Worm (Caenorhabditis elegans): ENCODE results near the gene nduv-2.

The nduv-2 gene

ce11 chrV:13606651-13607242, 18.6 kb downstream of the nduv-2 start, which contains the start of gene fmo-4 (continued):
- TF ChIP-seq lin-13 (GFP tag; optimal IDR thresholded peaks at IDR 0.05) (no peak), nhr-76 (tag; optimal IDR thresholded peaks at IDR 0.05) (no peak), Y105C5A.15 (GFP tag; IDR thresholded peaks at IDR 0.05) (no peak), Y75B8A.6 (GFP tag; IDR thresholded peaks at IDR 0.05) (no peak), cey-2 (tag; optimal IDR thresholded peaks at IDR 0.05; ENCODE audit: borderline replicate concordance, insufficient read depth) (no peak), saeg-2 (GFP tag; IDR thresholded peaks at IDR 0.05) (no peak), F44E2.7 (GFP tag; IDR thresholded peaks at IDR 0.05) (no peak), nhr-41 (GFP tag; IDR thresholded peaks at IDR 0.05) (no peak), mdl-1 (tag; optimal IDR thresholded peaks at IDR 0.05) (peak in 1 of 2 experiments; percentile 54), ama-1 (optimal IDR thresholded peaks at IDR 0.05) (no peak), dmd-9 (GFP tag; IDR thresholded peaks at IDR 0.05) (no peak), hlh-30 (tag; optimal IDR thresholded peaks at IDR 0.05; ENCODE audit: insufficient read depth) (no peak), vab-7 (GFP tag; IDR thresholded peaks at IDR 0.05) (no peak)

ce11 chrV:13600882-13601281, 24.5 kb downstream of the nduv-2 start, which contains the start of gene rdy-2:
rdy-2 (minus strand) TSS chrV:13600982.
- TF ChIP-seq ztf-11 (tag; optimal IDR thresholded peaks at IDR 0.05) (no peak), gei-8 (GFP tag; optimal IDR thresholded peaks at IDR 0.05) (no peak), dmd-6 (GFP tag; IDR thresholded peaks at IDR 0.05) (no peak), pha-4 (GFP tag; IDR thresholded peaks at IDR 0.05) (no peak), pha-4 (tag; optimal IDR thresholded peaks at IDR 0.05) (no peak), daf-8 (GFP tag; IDR thresholded peaks at IDR 0.05) (no peak), ZK337.2 (GFP tag; IDR thresholded peaks at IDR 0.05) (no peak), ceh-82 (tag; optimal IDR thresholded peaks at IDR 0.05) (no peak), zag-1 (tag; optimal IDR thresholded peaks at IDR 0.05) (no peak), snpc-4 (tag; optimal IDR thresholded peaks at IDR 0.05) (no peak), lin-29 (GFP tag; IDR thresholded peaks at IDR 0.05) (no peak), aha-1 (tag) (no peak), Y5F2A.4 (GFP tag; optimal IDR thresholded peaks at IDR 0.05) (no peak), ceh-20 (GFP tag; IDR thresholded peaks at IDR 0.05) (no peak), T20F7.1 (GFP tag; optimal IDR thresholded peaks at IDR 0.05) (no peak), nhr-48 (tag; optimal IDR thresholded peaks at IDR 0.05) (no peak), nhr-76 (tag; optimal IDR thresholded peaks at IDR 0.05) (no peak), nhr-41 (GFP tag; IDR thresholded peaks at IDR 0.05) (no peak), fkh-10 (GFP tag; optimal IDR thresholded peaks at IDR 0.05) (no peak)

ce11 chrV:13598370-13598769, 27.0 kb downstream of the nduv-2 start:
- TF ChIP-seq ama-1 (optimal IDR thresholded peaks at IDR 0.05) = no peak
- no peak for TF ChIP-seq daf-12 (tag; optimal IDR thresholded peaks at IDR 0.05)
- TF ChIP-seq daf-19 (GFP tag; conservative IDR thresholded peaks at IDR 0.05) = no peak
- TF ChIP-seq madf-9 (GFP tag; conservative IDR thresholded peaks at IDR 0.05) = no peak
- no peak for TF ChIP-seq gei-8 (GFP tag; optimal IDR thresholded peaks at IDR 0.05)
- no peak for TF ChIP-seq attf-4 (tag; optimal IDR thresholded peaks at IDR 0.05)
- no peak for TF ChIP-seq nhr-111 (GFP tag; optimal IDR thresholded peaks at IDR 0.05)
- no peak for TF ChIP-seq dve-1 (tag; optimal IDR thresholded peaks at IDR 0.05; ENCODE audit: insufficient read depth)
- no peak for TF ChIP-seq nhr-102 (tag; optimal IDR thresholded peaks at IDR 0.05)
- no peak for TF ChIP-seq nhr-6 (tag; optimal IDR thresholded peaks at IDR 0.05)
- no peak for TF ChIP-seq nhr-10 (tag; optimal IDR thresholded peaks at IDR 0.05)
- no peak for TF ChIP-seq F26F4.8 (GFP tag; conservative IDR thresholded peaks at IDR 0.05)
- no peak for TF ChIP-seq tag-97 (GFP tag; IDR thresholded peaks at IDR 0.05)
- no peak for TF ChIP-seq nhr-11 (tag; optimal IDR thresholded peaks at IDR 0.05)

All from whole organism, L4 larva.